Fruit fly (Drosophila melanogaster) whole organism, wandering third instar larva: ENCODE measurements around the gene CG14974.

ENCODE experiments used
- Abd-B ChIP-seq: fragments of >200 bp; optimal IDR thresholded peaks from 2 replicates; lab custom pipeline; 2017; ENCODE audit warnings: missing biosample characterization, missing genetic modification characterization
- CG32264 ChIP-seq: fragments of 200-800 bp; sonication (Bioruptor generic); optimal IDR thresholded peaks from 2 replicates; lab custom pipeline; 2016; ENCODE audit warnings: missing biosample characterization, missing genetic modification characterization
- Jra ChIP-seq: sonication (Bioruptor generic); optimal IDR thresholded peaks from 2 replicates; lab custom pipeline; 2016; ENCODE audit warnings: missing biosample characterization, missing genetic modification characterization
- N ChIP-seq: fragments of >200 bp; optimal IDR thresholded peaks from 2 replicates; lab custom pipeline; 2018; ENCODE audit warnings: missing biosample characterization, missing external identifiers, missing genetic modification characterization
- OdsH ChIP-seq: fragments of 200-800 bp; sonication (Bioruptor generic); optimal IDR thresholded peaks from 2 replicates; lab custom pipeline; 2016; ENCODE audit warnings: missing biosample characterization, mild to moderate bottlenecking, missing genetic modification characterization
- br ChIP-seq: fragments of 200-800 bp; sonication (Bioruptor generic); optimal IDR thresholded peaks from 2 replicates; lab custom pipeline; 2016; ENCODE audit warnings: missing biosample characterization, missing genetic modification characterization
- dl ChIP-seq, 2 experiments: fragments of 175-275, 200-275 bp in 1 of 2; fragments of 200-275 bp in 1 of 2; sonication (Bioruptor generic); optimal IDR thresholded peaks; lab custom pipeline; 2018; ENCODE audit warnings: mild to moderate bottlenecking in 2 of 2, missing biosample characterization in 2 of 2, missing genetic modification characterization in 2 of 2, moderate library complexity in 2 of 2; ENCODE audit not compliant: partially characterized antibody in 2 of 2, insufficient read depth in 1 of 2
- foxo ChIP-seq, 2 experiments: fragments of 200-800 bp; sonication (Bioruptor generic); optimal IDR thresholded peaks; 2 replicates in 1 of 2; 3 replicates in 1 of 2; lab custom pipeline; 2016 to 2017; ENCODE audit warnings: missing biosample characterization in 2 of 2, missing genetic modification characterization in 2 of 2
- fru ChIP-seq: fragments of 200-800 bp; sonication (Bioruptor generic); optimal IDR thresholded peaks from 3 replicates; lab custom pipeline; 2016; ENCODE audit warnings: missing biosample characterization, mild to moderate bottlenecking, missing genetic modification characterization
- h ChIP-seq: fragments of 200-800 bp; sonication (Bioruptor generic); optimal IDR thresholded peaks from 3 replicates; lab custom pipeline; 2016; ENCODE audit warnings: missing biosample characterization, mild to moderate bottlenecking, missing genetic modification characterization
- pan ChIP-seq: fragments of >200 bp; optimal IDR thresholded peaks from 2 replicates; lab custom pipeline; 2017
- psq ChIP-seq: fragments of 200-800 bp; sonication (Bioruptor generic); optimal IDR thresholded peaks from 3 replicates; lab custom pipeline; 2017; ENCODE audit warnings: missing biosample characterization, mild to moderate bottlenecking, missing genetic modification characterization, moderate library complexity
- sage ChIP-seq: fragments of 200-800 bp; sonication (Bioruptor generic); optimal IDR thresholded peaks from 2 replicates; lab custom pipeline; 2016; ENCODE audit warnings: missing biosample characterization, mild to moderate bottlenecking, missing genetic modification characterization
- tai ChIP-seq: sonication (Bioruptor generic); optimal IDR thresholded peaks from 2 replicates; lab custom pipeline; 2016; ENCODE audit warnings: missing biosample characterization, missing genetic modification characterization

dm6 chr3L:3593558-3593957 is 27.3 kb downstream of the CG14974 start:
- TF ChIP-seq br (no peak), N (GFP tag; lab: Kevin White, UChicago) (no peak), fru (GFP tag; lab: Kevin White, UChicago) (peak; percentile 45), Abd-B (no peak), CG32264 (no peak), pan (lab: Kevin White, UChicago) (no peak), tai (GFP tag; lab: Kevin White, UChicago) (no peak), psq (GFP tag; lab: Kevin White, UChicago) (no peak), sage (GFP tag; lab: Kevin White, UChicago) (no peak), Jra (no peak), h (GFP tag; lab: Kevin White, UChicago) (no peak), foxo (GFP tag; optimal IDR thresholded peaks at IDR 0.05; lab: Kevin White, UChicago) (no peak), OdsH (GFP tag; lab: Kevin White, UChicago) (no peak), dl (GFP tag; optimal IDR thresholded peaks at IDR 0.05; lab: Kevin White, UChicago; ENCODE audit: insufficient read depth in 1 of 2, partially characterized antibody in 2 of 2) (no peak)
